Worm (Caenorhabditis elegans): Measurements from ENCODE around the gene ard-1.

DNA sequence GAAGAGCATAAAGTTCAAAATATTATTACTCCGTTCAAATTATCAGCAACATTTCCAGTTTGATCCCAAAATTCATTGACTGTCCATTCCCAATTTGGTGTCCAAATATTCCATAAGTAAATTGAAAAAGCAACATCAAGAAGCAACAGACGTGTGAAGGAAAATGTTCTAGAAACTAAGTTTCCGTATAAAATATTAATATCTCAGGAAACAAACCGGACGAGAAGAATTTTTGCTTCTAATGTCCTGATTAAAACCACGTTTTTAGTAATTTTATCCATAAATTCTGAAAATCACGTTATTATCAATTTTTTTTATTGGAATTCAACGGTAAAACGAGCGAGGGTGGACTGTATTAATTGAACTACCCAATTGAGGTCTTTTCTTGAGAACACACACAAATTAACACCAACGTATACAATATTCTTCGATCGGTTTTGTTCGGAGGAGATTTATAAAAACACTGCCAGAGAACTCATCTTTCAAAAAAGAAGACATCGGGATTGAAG is 15.9 kb downstream of the ard-1 start, which contains the start of gene pigq-1:
- TF ChIP-seq snpc-4 (tag; optimal IDR thresholded peaks at IDR 0.05) (no peak), pqm-1 (tag; optimal IDR thresholded peaks at IDR 0.05) (no peak), nhr-23 (tag; optimal IDR thresholded peaks at IDR 0.05) (peak; percentile 16)

Data from whole organism, L3 larva.